Fruit fly (Drosophila melanogaster) whole organism, wandering third instar larva: ENCODE results near the gene dia.
A peak's percentile ranks its signal among the peaks of the same experiment; 100 is the strongest.

ENCODE experiments used
- Abd-B ChIP-seq: fragments of >200 bp; optimal IDR thresholded peaks from 2 replicates; lab custom pipeline; 2017; ENCODE audit warnings: missing biosample characterization, missing genetic modification characterization
- dmrt93B ChIP-seq: fragments of 200-800 bp; sonication (Bioruptor generic); optimal IDR thresholded peaks from 2 replicates; lab custom pipeline; 2018; ENCODE audit warnings: missing biosample characterization, mild to moderate bottlenecking, missing genetic modification characterization
- h ChIP-seq: fragments of 200-800 bp; sonication (Bioruptor generic); optimal IDR thresholded peaks from 3 replicates; lab custom pipeline; 2016; ENCODE audit warnings: missing biosample characterization, mild to moderate bottlenecking, missing genetic modification characterization
- jim ChIP-seq: fragments of 175-275, 200-325 bp; sonication (Bioruptor generic); optimal IDR thresholded peaks from 2 replicates; lab custom pipeline; 2016; ENCODE audit warnings: missing biosample characterization, mild to moderate bottlenecking, missing genetic modification characterization
- psq ChIP-seq: fragments of 200-800 bp; sonication (Bioruptor generic); optimal IDR thresholded peaks from 3 replicates; lab custom pipeline; 2017; ENCODE audit warnings: missing biosample characterization, mild to moderate bottlenecking, missing genetic modification characterization, moderate library complexity
- rgr ChIP-seq: fragments of 200-800 bp; sonication (Bioruptor generic); optimal IDR thresholded peaks from 3 replicates; lab custom pipeline; 2016; ENCODE audit warnings: missing biosample characterization, mild to moderate bottlenecking, missing genetic modification characterization
- sv ChIP-seq: fragments of 200-800 bp; sonication (Bioruptor generic); optimal IDR thresholded peaks from 3 replicates; lab custom pipeline; 2016; ENCODE audit warnings: missing biosample characterization, missing genetic modification characterization
- woc ChIP-seq: sonication (Bioruptor generic); optimal IDR thresholded peaks from 2 replicates; lab custom pipeline; 2016; ENCODE audit warnings: missing biosample characterization, mild to moderate bottlenecking, missing genetic modification characterization

dm6 chr2L:20803733-20804164 lies 45.8 kb downstream of the dia start:
- TF ChIP-seq jim (GFP tag; lab: Kevin White, UChicago) = no peak
- TF ChIP-seq sv (GFP tag; lab: Kevin White, UChicago) = no peak
- TF ChIP-seq psq (GFP tag; lab: Kevin White, UChicago) = peak; percentile 22
- no peak for TF ChIP-seq Abd-B (GFP tag; lab: Kevin White, UChicago)
- no peak for TF ChIP-seq h (GFP tag; lab: Kevin White, UChicago)
- no peak for TF ChIP-seq dmrt93B
- TF ChIP-seq rgr (GFP tag; lab: Kevin White, UChicago) = no peak
- no peak for TF ChIP-seq woc (GFP tag; lab: Kevin White, UChicago)
